Worm (Caenorhabditis elegans) whole organism, L4/young adult: ENCODE measurements around the gene klp-17.

Source experiments
- W03F9.2 ChIP-seq: fragments of 150-350 bp; optimal IDR thresholded peaks from 2 replicates; lab custom pipeline; 2014; ENCODE audit warnings: missing biosample characterization, missing genetic modification characterization
- dao-5 ChIP-seq: sonication (generic microtip); optimal IDR thresholded peaks from 2 replicates; lab custom pipeline; 2016; ENCODE audit warnings: missing genotype, missing genetic modification characterization, moderate library complexity, missing compliant biosample characterization
- him-1 ChIP-seq: sonication (generic microtip); optimal IDR thresholded peaks from 2 replicates; lab custom pipeline; 2016; ENCODE audit warnings: missing genotype, missing genetic modification reagents, missing genetic modification characterization, missing compliant biosample characterization

Gene klp-17

DNA sequence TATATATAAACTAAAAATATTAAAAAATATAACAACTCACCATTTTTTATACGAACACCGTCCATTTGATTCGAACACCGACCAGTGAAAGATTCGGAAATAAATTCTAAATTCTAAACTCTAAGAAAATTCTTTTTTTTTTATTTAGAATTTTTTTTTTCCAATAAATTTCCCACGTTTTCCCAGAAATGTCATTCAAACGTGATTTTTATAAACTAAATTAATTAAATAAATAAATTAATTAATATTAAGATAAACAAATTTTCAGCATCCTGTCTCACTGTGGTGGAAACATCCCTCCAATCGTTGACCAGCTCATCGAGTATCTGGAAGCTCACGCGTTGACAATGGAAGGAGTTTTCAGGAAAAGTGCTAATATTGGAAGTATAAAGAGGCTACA, at the start of gene klp-17:
Gene klp-17 (minus strand): TSS at position 101 of the 400 bp plus-strand sequence.
- TF ChIP-seq him-1 (tag; lab: Kevin White, UChicago) = no peak
- no peak for TF ChIP-seq W03F9.2
- no peak for TF ChIP-seq dao-5 (tag; lab: Kevin White, UChicago)

- TF ChIP-seq him-1 (tag; lab: Kevin White, UChicago) (no peak), dao-5 (tag; lab: Kevin White, UChicago) (no peak), W03F9.2 (no peak)
Observed at ce11 chrII:11514775-11515174, 47.3 kb upstream of the klp-17 start, which contains the start of gene srh-44. Gene srh-44 (plus strand): TSS chrII:11515075.

ce11 chrII:11512921-11513320, 45.5 kb upstream of the klp-17 start:
- TF ChIP-seq W03F9.2 (no peak), him-1 (tag; lab: Kevin White, UChicago) (no peak), dao-5 (tag; lab: Kevin White, UChicago) (no peak)

DNA sequence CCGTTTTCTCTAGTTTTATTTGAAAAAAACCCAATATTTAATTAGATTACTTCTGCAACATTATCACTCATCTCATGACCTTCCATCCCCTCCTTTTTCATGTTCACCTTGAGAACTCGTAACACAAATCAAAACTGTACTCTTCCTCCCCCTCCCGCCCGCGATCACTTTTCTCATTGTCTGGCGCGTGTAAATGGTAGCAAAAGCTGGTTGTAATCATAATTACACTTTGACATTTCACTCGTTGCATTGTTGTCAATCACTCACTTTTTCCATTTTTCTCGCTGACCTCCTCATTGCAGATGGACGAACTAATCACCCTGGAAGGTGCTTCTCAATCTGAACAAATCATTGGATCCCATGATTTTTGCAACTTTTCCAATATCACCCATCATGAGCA, 42.9 kb upstream of the klp-17 start, which contains the start of gene npr-41:
Gene npr-41 (plus strand): TSS at position 301 of the 400 bp plus-strand sequence.
- TF ChIP-seq him-1 (tag; lab: Kevin White, UChicago) (no peak), W03F9.2 (no peak), dao-5 (tag; lab: Kevin White, UChicago) (no peak)

- no peak for TF ChIP-seq him-1 (tag; lab: Kevin White, UChicago)
- no peak for TF ChIP-seq W03F9.2
- no peak for TF ChIP-seq dao-5 (tag; lab: Kevin White, UChicago)
Observed at ce11 chrII:11503761-11504160, 36.3 kb upstream of the klp-17 start.

DNA sequence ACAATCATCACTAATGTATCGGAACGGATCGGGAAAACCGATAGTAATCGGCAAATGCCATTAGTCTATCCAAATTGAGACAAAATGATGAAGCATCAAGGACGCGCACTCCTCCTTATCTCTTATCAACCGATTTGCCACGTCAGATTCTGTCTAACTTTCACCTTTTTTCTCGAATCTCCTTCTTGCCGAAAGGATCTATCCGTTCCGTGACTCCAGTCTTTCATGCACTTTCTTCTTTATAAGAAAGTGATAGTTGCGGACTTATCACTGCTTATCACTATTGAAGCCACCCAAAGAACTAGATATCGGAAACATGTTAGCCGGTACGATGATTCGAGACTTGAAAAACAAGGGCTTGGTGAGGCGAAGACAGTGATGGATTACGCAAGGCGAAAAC, 34.5 kb upstream of the klp-17 start:
- TF ChIP-seq him-1 (tag; lab: Kevin White, UChicago) (no peak), dao-5 (tag; lab: Kevin White, UChicago) (no peak), W03F9.2 (no peak)

DNA sequence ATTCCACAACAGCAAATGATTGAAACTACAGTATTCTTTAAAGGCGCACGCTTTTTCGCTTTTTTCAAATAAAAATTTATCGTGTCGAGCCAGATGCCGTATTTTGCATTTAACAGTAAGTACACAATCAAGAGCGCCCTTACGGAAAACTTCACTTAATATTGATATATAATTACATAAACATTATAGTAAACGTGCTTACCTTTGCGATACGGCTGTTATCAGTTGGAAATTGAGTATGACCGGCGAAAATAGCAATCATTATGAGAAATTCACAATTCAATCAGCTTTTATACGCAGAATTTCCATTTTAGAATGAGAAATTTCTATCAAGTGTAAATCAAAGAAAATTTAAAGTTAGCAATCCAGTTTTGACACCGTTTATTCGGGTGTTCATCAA, 32.8 kb upstream of the klp-17 start, which contains the start of gene B0334.20:
Gene B0334.20 (minus strand): TSS at position 262 of the 400 bp plus-strand sequence.
- TF ChIP-seq dao-5 (tag; lab: Kevin White, UChicago) = no peak
- TF ChIP-seq him-1 (tag; lab: Kevin White, UChicago) = no peak

DNA sequence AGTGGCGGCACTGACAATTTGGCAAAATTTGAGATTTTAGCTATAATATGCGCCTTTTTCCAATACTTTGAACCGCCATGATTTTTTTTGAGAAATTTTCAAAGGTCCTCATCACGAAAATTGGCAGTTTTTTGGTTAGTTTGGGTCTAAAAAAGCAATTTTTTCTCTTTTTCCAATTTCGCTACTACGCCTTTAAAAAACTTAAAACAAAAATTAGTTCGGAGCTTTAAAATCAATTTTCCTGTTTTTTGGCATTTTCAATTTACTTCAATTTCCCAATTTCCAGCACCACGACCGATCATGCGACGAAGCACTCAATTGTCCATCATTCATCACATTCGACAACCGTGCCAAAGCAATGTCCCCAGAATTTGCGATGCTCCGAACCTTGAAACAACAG, 29.9 kb upstream of the klp-17 start, which contains the start of gene B0334.5:
Gene B0334.5 (plus strand): TSS at position 301 of the 400 bp plus-strand sequence.
- no peak for TF ChIP-seq dao-5 (tag; lab: Kevin White, UChicago)
- no peak for TF ChIP-seq W03F9.2
- TF ChIP-seq him-1 (tag; lab: Kevin White, UChicago) = no peak

ce11 chrII:11496767-11497166, 29.3 kb upstream of the klp-17 start, which contains the start of gene emc-5:
Gene emc-5 (plus strand): TSS chrII:11496780.
- TF ChIP-seq dao-5 (tag; lab: Kevin White, UChicago) (no peak), him-1 (tag; lab: Kevin White, UChicago) (no peak), W03F9.2 (no peak)

- TF ChIP-seq him-1 (tag; lab: Kevin White, UChicago) (no peak), dao-5 (tag; lab: Kevin White, UChicago) (no peak), W03F9.2 (no peak)
Observed at ce11 chrII:11495806-11496205, 28.4 kb upstream of the klp-17 start.

ce11 chrII:11495307-11495706, 27.9 kb upstream of the klp-17 start, which contains the start of the genes ooc-3 and B0334.4:
Gene ooc-3 (minus strand): TSS chrII:11495321.
Gene B0334.4 (plus strand): TSS chrII:11495692.
- no peak for TF ChIP-seq W03F9.2
- no peak for TF ChIP-seq him-1 (tag; lab: Kevin White, UChicago)
- no peak for TF ChIP-seq dao-5 (tag; lab: Kevin White, UChicago)

- no peak for TF ChIP-seq dao-5 (tag; lab: Kevin White, UChicago)
- TF ChIP-seq him-1 (tag; lab: Kevin White, UChicago) = no peak
- no peak for TF ChIP-seq W03F9.2
Observed at ce11 chrII:11492843-11493242, 25.4 kb upstream of the klp-17 start, which contains the start of gene hacl-1. Gene hacl-1 (minus strand): TSS chrII:11492963.

ce11 chrII:11487999-11488398, 20.6 kb upstream of the klp-17 start, which contains the start of gene B0334.13:
Gene B0334.13 (plus strand): TSS chrII:11488299.
- TF ChIP-seq him-1 (tag; lab: Kevin White, UChicago) (no peak), W03F9.2 (no peak), dao-5 (tag; lab: Kevin White, UChicago) (no peak)

ce11 chrII:11486698-11487234, 19.3 kb upstream of the klp-17 start, which contains the start of gene ttr-18:
Gene ttr-18 (minus strand): TSS chrII:11486748.
- no peak for TF ChIP-seq him-1 (tag; lab: Kevin White, UChicago)
- TF ChIP-seq dao-5 (tag; lab: Kevin White, UChicago) = no peak
- TF ChIP-seq W03F9.2 = no peak
